Fruit fly (Drosophila melanogaster) whole organism: ENCODE results near the gene fz.

ENCODE experiments used
- Dll ChIP-seq: fragments of >200 bp; optimal IDR thresholded peaks from 2 replicates; lab custom pipeline; 2017
- EcR ChIP-seq, 2 experiments: fragments of >200 bp; optimal IDR thresholded peaks; 2 replicates each; lab custom pipeline; 2017; ENCODE audit warnings: missing biosample characterization in 2 of 2, missing genetic modification characterization in 2 of 2, missing genetic modification reagents in 2 of 2
- psq ChIP-seq: fragments of >200 bp; optimal IDR thresholded peaks from 2 replicates; lab custom pipeline; 2017
- usp ChIP-seq: fragments of >200 bp; optimal IDR thresholded peaks from 2 replicates; lab custom pipeline; 2017; ENCODE audit warnings: missing biosample characterization, missing genetic modification characterization, mixed read lengths

DNA sequence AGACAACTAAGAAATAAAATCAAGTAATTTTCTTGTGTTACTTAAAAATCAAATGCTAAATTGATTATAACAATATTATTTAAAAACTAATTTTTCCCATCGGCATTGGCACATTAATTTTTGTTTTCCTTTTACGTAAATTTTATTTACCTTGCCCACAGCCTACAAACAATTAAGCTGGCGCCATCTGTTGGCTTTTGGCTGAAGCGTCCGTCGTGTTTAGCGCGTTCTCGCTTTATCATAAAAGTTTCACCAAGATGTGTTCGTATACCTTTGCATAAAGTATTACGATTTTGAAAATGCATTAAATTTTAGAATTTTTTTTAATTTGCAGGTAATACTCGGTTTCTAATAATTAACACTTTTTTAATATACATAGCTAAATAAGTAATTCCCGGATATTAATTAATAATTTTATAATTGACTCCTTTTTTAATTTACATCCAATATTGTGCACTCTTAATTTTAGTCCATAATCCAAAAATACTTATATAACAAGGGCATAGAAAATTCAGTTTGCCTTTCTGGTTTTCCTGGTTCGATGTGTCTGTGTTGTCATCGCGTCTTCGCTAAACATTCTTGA is 123.0 kb downstream of the fz start:
- TF ChIP-seq psq (lab: Kevin White, UChicago) (no peak), EcR (GFP tag; optimal IDR thresholded peaks at IDR 0.05; lab: Kevin White, UChicago) (no peak), usp (GFP tag; lab: Kevin White, UChicago) (no peak), Dll (lab: Kevin White, UChicago) (no peak)
